Fruit fly (Drosophila melanogaster) S2 (cell line): ENCODE results near the gene CG2157.

Experiments
- CG8478 ChIP-seq: fragments of >200 bp; optimal IDR thresholded peaks from 2 replicates; lab custom pipeline; 2018
- CTCF ChIP-seq, 2 experiments: fragments of >200 bp; optimal IDR thresholded peaks; 2 replicates each; lab custom pipeline; 2018

The CG2157 gene

dm6 chrX:10845256-10845655 lies 23.8 kb upstream of the CG2157 start:
- no peak for TF ChIP-seq CTCF (optimal IDR thresholded peaks at IDR 0.05; lab: Kevin White, UChicago)
- TF ChIP-seq CG8478 = no peak

dm6 chrX:10846972-10847435 lies 22.1 kb upstream of the CG2157 start, which contains the start of gene sbr:
TSS of gene sbr (minus strand) at chrX:10847092.
- no peak for TF ChIP-seq CG8478
- TF ChIP-seq CTCF (optimal IDR thresholded peaks at IDR 0.05; lab: Kevin White, UChicago) = no peak

dm6 chrX:10847436-10847446 lies 21.8 kb upstream of the CG2157 start, which contains the start of gene Pgls:
TSS of gene Pgls (plus strand) at chrX:10847438.
- TF ChIP-seq CG8478 = no peak
- TF ChIP-seq CTCF (optimal IDR thresholded peaks at IDR 0.05; lab: Kevin White, UChicago) = no peak

dm6 chrX:10847447-10847846 lies 21.6 kb upstream of the CG2157 start:
- TF ChIP-seq CTCF (optimal IDR thresholded peaks at IDR 0.05; lab: Kevin White, UChicago) (no peak), CG8478 (no peak)

- TF ChIP-seq CTCF (optimal IDR thresholded peaks at IDR 0.05; lab: Kevin White, UChicago) (no peak), CG8478 (no peak)
Observed at dm6 chrX:10848565-10848964, 20.5 kb upstream of the CG2157 start, which contains the start of gene CG2202. TSS of gene CG2202 (plus strand) at chrX:10848757.

- TF ChIP-seq CG8478 (no peak), CTCF (optimal IDR thresholded peaks at IDR 0.05; lab: Kevin White, UChicago) (peak in 1 of 2 experiments; percentile 25)
Observed at dm6 chrX:10854686-10855085, 14.4 kb upstream of the CG2157 start, which contains the start of gene feo. TSS of gene feo (minus strand) at chrX:10854869.

- TF ChIP-seq CTCF (optimal IDR thresholded peaks at IDR 0.05; lab: Kevin White, UChicago) (peak in 1 of 2 experiments; percentile 23), CG8478 (no peak)
Observed at dm6 chrX:10857376-10857775, 11.7 kb upstream of the CG2157 start, which contains the start of the genes sofe and CG2186. TSS of gene sofe (minus strand) at chrX:10857413. TSS of gene CG2186 (plus strand) at chrX:10857655.

dm6 chrX:10857853-10858252 lies 11.2 kb upstream of the CG2157 start:
- TF ChIP-seq CG8478 (no peak), CTCF (optimal IDR thresholded peaks at IDR 0.05; lab: Kevin White, UChicago) (no peak)

- TF ChIP-seq CTCF (optimal IDR thresholded peaks at IDR 0.05; lab: Kevin White, UChicago) = peak in 1 of 2 experiments; percentile 14
- no peak for TF ChIP-seq CG8478
Observed at dm6 chrX:10865580-10866331, 3.3 kb upstream of the CG2157 start.

- TF ChIP-seq CTCF (optimal IDR thresholded peaks at IDR 0.05; lab: Kevin White, UChicago) = no peak
- no peak for TF ChIP-seq CG8478
Observed at dm6 chrX:10867692-10868091, 1.4 kb upstream of the CG2157 start.

dm6 chrX:10876451-10876850 lies 7.4 kb downstream of the CG2157 start:
- TF ChIP-seq CG8478 (no peak), CTCF (optimal IDR thresholded peaks at IDR 0.05; lab: Kevin White, UChicago) (no peak)

- no peak for TF ChIP-seq CG8478
- no peak for TF ChIP-seq CTCF (optimal IDR thresholded peaks at IDR 0.05; lab: Kevin White, UChicago)
Observed at dm6 chrX:10877087-10877935, 8.2 kb downstream of the CG2157 start, which contains the start of gene CG1637. TSS of gene CG1637 (minus strand) at chrX:10877893.

- no peak for TF ChIP-seq CTCF (optimal IDR thresholded peaks at IDR 0.05; lab: Kevin White, UChicago)
- TF ChIP-seq CG8478 = no peak
Observed at dm6 chrX:10882786-10883185, 13.7 kb downstream of the CG2157 start.

- TF ChIP-seq CG8478 (no peak), CTCF (optimal IDR thresholded peaks at IDR 0.05; lab: Kevin White, UChicago) (no peak)
Observed at dm6 chrX:10883740-10884139, 14.7 kb downstream of the CG2157 start.

- TF ChIP-seq CTCF (optimal IDR thresholded peaks at IDR 0.05; lab: Kevin White, UChicago) (no peak), CG8478 (no peak)
Observed at dm6 chrX:10886418-10886817, 17.3 kb downstream of the CG2157 start.

- TF ChIP-seq CG8478 (no peak), CTCF (optimal IDR thresholded peaks at IDR 0.05; lab: Kevin White, UChicago) (no peak)
Observed at dm6 chrX:10887643-10888042, 18.6 kb downstream of the CG2157 start.
